Worm (Caenorhabditis elegans) whole organism, L1 larva: Measurements from ENCODE around the gene cho-1.
A peak's percentile ranks its signal among the peaks of the same experiment; 100 is the strongest.

Source experiments
- C34B4.2 ChIP-seq: sonication (generic microtip); optimal IDR thresholded peaks from 2 replicates; lab custom pipeline; 2017; ENCODE audit warnings: mild to moderate bottlenecking, missing genetic modification characterization, missing compliant biosample characterization
- Y116A8C.19 ChIP-seq: sonication (generic microtip); optimal IDR thresholded peaks from 2 replicates; lab custom pipeline; 2016; ENCODE audit warnings: missing compliant biosample characterization, missing genetic modification characterization, borderline replicate concordance
- aha-1 ChIP-seq: fragments of 150-350 bp; optimal IDR thresholded peaks from 2 replicates; lab custom pipeline; 2014; ENCODE audit warnings: missing biosample characterization, missing genetic modification characterization
- alr-1 ChIP-seq: fragments of 200-800 bp; sonication (Bioruptor generic); optimal IDR thresholded peaks from 2 replicates; lab custom pipeline; 2018; ENCODE audit warnings: borderline replicate concordance, mild to moderate bottlenecking, missing genetic modification characterization, missing compliant biosample characterization
- aly-2 ChIP-seq: fragments of 150-350 bp; optimal IDR thresholded peaks from 2 replicates; lab custom pipeline; 2014; ENCODE audit warnings: missing biosample characterization, missing genetic modification characterization
- ama-1 ChIP-seq: fragments of 150-350 bp; optimal IDR thresholded peaks from 2 replicates; lab custom pipeline; 2014
- blmp-1 ChIP-seq: fragments of 150-350 bp; optimal IDR thresholded peaks from 2 replicates; lab custom pipeline; 2014; ENCODE audit warnings: missing biosample characterization, missing genetic modification characterization
- ceh-82 ChIP-seq, 3 experiments: fragments of 150-350 bp in 1 of 3; sonication (generic microtip) in 2 of 3; optimal IDR thresholded peaks; 2 replicates each; lab custom pipeline; 2014 to 2017; ENCODE audit warnings: missing biosample characterization in 3 of 3, missing genetic modification characterization in 3 of 3
- ceh-90 ChIP-seq: sonication (generic microtip); optimal IDR thresholded peaks from 2 replicates; lab custom pipeline; 2016; ENCODE audit warnings: missing genetic modification characterization, missing compliant biosample characterization
- ces-1 ChIP-seq: fragments of 150-350 bp; optimal IDR thresholded peaks from 2 replicates; lab custom pipeline; 2014; ENCODE audit warnings: missing biosample characterization, missing genetic modification reagents, missing genetic modification characterization
- dsc-1 ChIP-seq: sonication (generic microtip); optimal IDR thresholded peaks from 2 replicates; lab custom pipeline; 2016; ENCODE audit warnings: mild to moderate bottlenecking, missing genetic modification characterization, missing compliant biosample characterization
- efl-3 ChIP-seq: fragments of 200-800 bp; sonication (Bioruptor generic); optimal IDR thresholded peaks from 2 replicates; lab custom pipeline; 2018; ENCODE audit warnings: mild to moderate bottlenecking, missing genetic modification characterization, missing compliant biosample characterization
- egl-13 ChIP-seq: sonication (generic microtip); optimal IDR thresholded peaks from 2 replicates; lab custom pipeline; 2016; ENCODE audit warnings: missing genotype, missing genetic modification reagents, missing genetic modification characterization, missing compliant biosample characterization
- egl-27 ChIP-seq, 2 experiments: fragments of 150-350 bp in 1 of 2; sonication (generic microtip); optimal IDR thresholded peaks; 3 replicates each; lab custom pipeline; 2017 to 2018; ENCODE audit warnings: missing biosample characterization in 2 of 2, missing genetic modification characterization in 2 of 2, missing genetic modification reagents in 2 of 2
- elt-2 ChIP-seq: sonication (generic microtip); optimal IDR thresholded peaks from 2 replicates; lab custom pipeline; 2016; ENCODE audit warnings: missing genetic modification characterization, mild to moderate bottlenecking, inconsistent platforms, missing compliant biosample characterization, missing genetic modification reagents
- elt-3 ChIP-seq, 6 experiments: fragments of 150-350 bp in 1 of 6; sonication (generic microtip); optimal IDR thresholded peaks; 2 replicates each; lab custom pipeline; 2017 to 2018; ENCODE audit warnings: missing biosample characterization in 6 of 6, missing genetic modification characterization in 6 of 6, inconsistent platforms in 1 of 6
- ets-5 ChIP-seq: fragments of 200-800 bp; sonication (Bioruptor generic); IDR thresholded peaks from 2 replicates; pipeline ENCODE4 v1.3.6; 2022; ENCODE audit warnings: missing genetic modification characterization, missing compliant biosample characterization
- fkh-10 ChIP-seq: sonication (generic microtip); optimal IDR thresholded peaks from 2 replicates; lab custom pipeline; 2017; ENCODE audit warnings: missing biosample characterization, missing genetic modification reagents, missing genetic modification characterization
- fos-1 ChIP-seq: fragments of 150-350 bp; optimal IDR thresholded peaks from 2 replicates; lab custom pipeline; 2014; ENCODE audit warnings: missing biosample characterization, missing genetic modification characterization
- grh-1 ChIP-seq: fragments of 200-800 bp; sonication (Bioruptor generic); IDR thresholded peaks from 2 replicates; pipeline ENCODE4 v1.3.6; 2022; ENCODE audit warnings: missing genetic modification reagents, missing genetic modification characterization, missing compliant biosample characterization
- hlh-4 ChIP-seq: sonication (generic microtip); optimal IDR thresholded peaks from 2 replicates; lab custom pipeline; 2016; ENCODE audit warnings: mild to moderate bottlenecking, missing genetic modification characterization, missing compliant biosample characterization
- hpl-2 ChIP-seq: fragments of 150-350 bp; optimal IDR thresholded peaks from 2 replicates; lab custom pipeline; 2014; ENCODE audit warnings: missing biosample characterization, missing genetic modification reagents, missing genetic modification characterization
- isw-1 ChIP-seq: fragments of 200-800 bp; sonication (Bioruptor generic); IDR thresholded peaks from 2 replicates; pipeline ENCODE4 v1.3.6; 2022; ENCODE audit warnings: missing genetic modification characterization, missing compliant biosample characterization
- jun-1 ChIP-seq: fragments of 150-350 bp; optimal IDR thresholded peaks from 2 replicates; lab custom pipeline; 2014; ENCODE audit warnings: missing biosample characterization, missing genetic modification reagents, missing genetic modification characterization
- lin-15B ChIP-seq: fragments of 150-350 bp; sonication (generic microtip); optimal IDR thresholded peaks from 3 replicates; lab custom pipeline; 2014; ENCODE audit warnings: missing biosample characterization, missing genetic modification characterization
- lin-35 ChIP-seq, 2 experiments: fragments of 150-350 bp; optimal IDR thresholded peaks; 2 replicates each; lab custom pipeline; 2014; ENCODE audit warnings: missing biosample characterization in 2 of 2, missing genetic modification characterization in 2 of 2, missing genetic modification reagents in 2 of 2
- lin-39 ChIP-seq: fragments of 150-350 bp; optimal IDR thresholded peaks from 2 replicates; lab custom pipeline; 2014; ENCODE audit warnings: missing biosample characterization, missing genetic modification reagents, missing genetic modification characterization
- lir-3 ChIP-seq: sonication (generic microtip); optimal IDR thresholded peaks from 2 replicates; lab custom pipeline; 2016; ENCODE audit warnings: mild to moderate bottlenecking, missing genetic modification characterization, moderate library complexity, missing compliant biosample characterization; ENCODE audit not compliant: poor library complexity
- mdl-1 ChIP-seq, 2 experiments: fragments of 150-350 bp; optimal IDR thresholded peaks; 2 replicates each; lab custom pipeline; 2014 to 2017; ENCODE audit warnings: missing biosample characterization in 2 of 2, missing genetic modification characterization in 2 of 2, inconsistent platforms in 1 of 2
- mef-2 ChIP-seq: fragments of 150-350 bp; optimal IDR thresholded peaks from 2 replicates; lab custom pipeline; 2014; ENCODE audit warnings: missing biosample characterization, missing genetic modification characterization
- nhr-11 ChIP-seq: fragments of 150-350 bp; optimal IDR thresholded peaks from 2 replicates; lab custom pipeline; 2014; ENCODE audit warnings: missing biosample characterization, missing genetic modification characterization
- nhr-12 ChIP-seq: sonication (generic microtip); optimal IDR thresholded peaks from 2 replicates; lab custom pipeline; 2017; ENCODE audit warnings: missing biosample characterization, missing genetic modification characterization
- nhr-19 ChIP-seq: fragments of 200-800 bp; sonication (Bioruptor generic); conservative IDR thresholded peaks from 2 replicates; pipeline ENCODE4 v1.3.6; 2022; ENCODE audit warnings: missing genetic modification characterization, missing compliant biosample characterization
- nhr-20 ChIP-seq: sonication (generic microtip); optimal IDR thresholded peaks from 2 replicates; lab custom pipeline; 2016; ENCODE audit warnings: mild to moderate bottlenecking, missing genetic modification characterization, missing compliant biosample characterization
- nhr-237 ChIP-seq: fragments of 150-350 bp; optimal IDR thresholded peaks from 2 replicates; lab custom pipeline; 2014; ENCODE audit warnings: missing biosample characterization, missing genetic modification characterization
- nhr-47 ChIP-seq: sonication (generic microtip); optimal IDR thresholded peaks from 2 replicates; lab custom pipeline; 2016; ENCODE audit warnings: mild to moderate bottlenecking, missing genetic modification characterization, moderate library complexity, missing compliant biosample characterization
- nhr-77 ChIP-seq: fragments of 150-350 bp; optimal IDR thresholded peaks from 2 replicates; lab custom pipeline; 2014; ENCODE audit warnings: missing biosample characterization, missing genetic modification characterization
- nhr-84 ChIP-seq: sonication (generic microtip); optimal IDR thresholded peaks from 2 replicates; lab custom pipeline; 2017; ENCODE audit warnings: missing biosample characterization, missing genetic modification characterization
- pag-3 ChIP-seq: sonication (generic microtip); optimal IDR thresholded peaks from 2 replicates; lab custom pipeline; 2017; ENCODE audit warnings: missing genetic modification characterization, mild to moderate bottlenecking, missing compliant biosample characterization, antibody characterized with exemption, borderline replicate concordance; ENCODE audit not compliant: insufficient read depth
- pax-3 ChIP-seq: fragments of 200-800 bp; sonication (Bioruptor generic); optimal IDR thresholded peaks from 2 replicates; lab custom pipeline; 2018; ENCODE audit warnings: mild to moderate bottlenecking, missing genetic modification characterization, moderate library complexity, missing compliant biosample characterization
- rnt-1 ChIP-seq: sonication (generic microtip); optimal IDR thresholded peaks from 2 replicates; lab custom pipeline; 2016; ENCODE audit warnings: mild to moderate bottlenecking, missing genetic modification characterization, moderate library complexity, missing compliant biosample characterization
- snpc-4 ChIP-seq: fragments of 150-350 bp; optimal IDR thresholded peaks from 2 replicates; lab custom pipeline; 2014; ENCODE audit warnings: missing biosample characterization, missing genetic modification characterization
- snu-23 ChIP-seq: sonication (generic microtip); optimal IDR thresholded peaks from 2 replicates; lab custom pipeline; 2016; ENCODE audit warnings: missing genetic modification characterization, missing compliant biosample characterization
- sptf-1 ChIP-seq: fragments of 150-350 bp; optimal IDR thresholded peaks from 2 replicates; lab custom pipeline; 2014; ENCODE audit warnings: missing biosample characterization, missing genetic modification characterization
- sup-37 ChIP-seq: fragments of 200-800 bp; sonication (Bioruptor generic); optimal IDR thresholded peaks from 2 replicates; lab custom pipeline; 2018; ENCODE audit warnings: mild to moderate bottlenecking, missing genetic modification characterization, missing compliant biosample characterization
- tlp-1 ChIP-seq: fragments of 150-350 bp; optimal IDR thresholded peaks from 2 replicates; lab custom pipeline; 2014; ENCODE audit warnings: missing biosample characterization, missing genetic modification characterization
- unc-130 ChIP-seq: fragments of 150-350 bp; optimal IDR thresholded peaks from 2 replicates; lab custom pipeline; 2017; ENCODE audit warnings: missing biosample characterization, missing genetic modification characterization, inconsistent platforms
- unc-30 ChIP-seq: sonication (generic microtip); optimal IDR thresholded peaks from 2 replicates; lab custom pipeline; 2017; ENCODE audit warnings: missing biosample characterization, missing genetic modification characterization
- unc-86 ChIP-seq: sonication (generic microtip); optimal IDR thresholded peaks from 2 replicates; lab custom pipeline; 2016; ENCODE audit warnings: missing genetic modification characterization, missing compliant biosample characterization
- unc-98 ChIP-seq: fragments of 200-800 bp; sonication (Bioruptor generic); IDR thresholded peaks from 2 replicates; pipeline ENCODE4 v1.3.6; 2022; ENCODE audit warnings: missing genetic modification characterization, missing compliant biosample characterization
- vab-15 ChIP-seq: sonication (generic microtip); optimal IDR thresholded peaks from 2 replicates; lab custom pipeline; 2017; ENCODE audit warnings: missing genotype, mild to moderate bottlenecking, missing genetic modification characterization, missing compliant biosample characterization
- zag-1 ChIP-seq: fragments of 150-350 bp; optimal IDR thresholded peaks from 2 replicates; lab custom pipeline; 2014; ENCODE audit warnings: missing biosample characterization, missing genetic modification characterization
- ztf-11 ChIP-seq, 2 experiments: sonication (generic microtip); optimal IDR thresholded peaks; 2 replicates each; lab custom pipeline; 2016 to 2017; ENCODE audit warnings: missing genetic modification characterization in 2 of 2, missing biosample characterization in 1 of 2, missing compliant biosample characterization in 1 of 2
- ztf-4 ChIP-seq: fragments of 150-350 bp; optimal IDR thresholded peaks from 2 replicates; lab custom pipeline; 2014; ENCODE audit warnings: missing biosample characterization, missing genetic modification characterization

The cho-1 gene

DNA sequence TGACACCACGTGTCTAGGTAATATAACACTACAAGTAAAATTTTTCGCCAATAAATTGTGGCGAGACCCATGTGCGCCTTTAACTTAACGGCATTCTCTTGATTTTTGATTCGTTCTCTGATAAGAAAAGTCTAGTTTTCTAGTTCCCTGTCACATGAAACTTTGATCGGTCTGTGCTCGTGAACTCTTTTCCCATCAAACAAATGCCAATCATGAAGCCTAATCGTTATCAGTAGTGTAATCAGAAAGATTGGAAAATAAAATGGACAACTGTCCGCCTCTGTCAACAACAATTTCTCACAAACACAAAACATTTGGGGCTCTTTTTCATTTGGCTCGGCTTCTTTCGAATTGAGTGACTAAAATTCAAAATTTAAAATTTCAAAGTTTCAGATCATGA is 39.5 kb upstream of the cho-1 start, which contains the start of gene ttr-45 (continued):
- TF ChIP-seq jun-1 (tag; lab: Kevin White, UChicago) (no peak), nhr-12 (tag; lab: Kevin White, UChicago) (no peak), aha-1 (tag; lab: Kevin White, UChicago) (no peak), nhr-20 (peak; percentile 92), sptf-1 (tag; lab: Kevin White, UChicago) (no peak), elt-3 (tag; optimal IDR thresholded peaks at IDR 0.05; lab: Kevin White, UChicago) (no peak), alr-1 (tag; lab: Kevin White, UChicago) (no peak), ama-1 (no peak), mdl-1 (tag; optimal IDR thresholded peaks at IDR 0.05; lab: Kevin White, UChicago) (peak in 1 of 2 experiments; percentile 24), lin-15B (tag; lab: Kevin White, UChicago) (no peak), nhr-237 (tag; lab: Kevin White, UChicago) (no peak), lin-35 (GFP tag; optimal IDR thresholded peaks at IDR 0.05; lab: Kevin White, UChicago) (peak in 1 of 2 experiments; percentile 49), ztf-11 (tag; optimal IDR thresholded peaks at IDR 0.05; lab: Kevin White, UChicago) (no peak), fos-1 (tag; lab: Kevin White, UChicago) (no peak), pag-3 (peak; percentile 82), ces-1 (GFP tag; lab: Kevin White, UChicago) (no peak), nhr-84 (no peak), ceh-82 (tag; optimal IDR thresholded peaks at IDR 0.05; lab: Kevin White, UChicago) (no peak), nhr-19 (GFP tag; lab: Robert Waterston, UW) (peak; percentile 65), blmp-1 (tag; lab: Kevin White, UChicago) (no peak), nhr-11 (tag; lab: Kevin White, UChicago) (no peak), tlp-1 (tag; lab: Kevin White, UChicago) (no peak), unc-30 (tag; lab: Kevin White, UChicago) (no peak), nhr-77 (tag; lab: Kevin White, UChicago) (no peak), elt-2 (tag; lab: Kevin White, UChicago) (peak; percentile 94), Y116A8C.19 (tag; lab: Kevin White, UChicago) (no peak), grh-1 (no peak), snpc-4 (tag; lab: Kevin White, UChicago) (no peak), dsc-1 (tag; lab: Kevin White, UChicago) (no peak), lin-39 (tag; lab: Kevin White, UChicago) (no peak), efl-3 (GFP tag; lab: Kevin White, UChicago) (no peak), ets-5 (GFP tag; lab: Robert Waterston, UW) (no peak), rnt-1 (tag; lab: Kevin White, UChicago) (peak; percentile 68), egl-27 (tag; optimal IDR thresholded peaks at IDR 0.05; lab: Kevin White, UChicago) (no peak), sup-37 (no peak), unc-130 (tag; lab: Kevin White, UChicago) (peak; percentile 64), C34B4.2 (tag; lab: Kevin White, UChicago) (no peak), snu-23 (GFP tag; lab: Kevin White, UChicago) (peak; percentile 19), zag-1 (tag; lab: Kevin White, UChicago) (no peak), ceh-90 (tag; lab: Kevin White, UChicago) (no peak), lir-3 (tag; lab: Kevin White, UChicago) (no peak), mef-2 (tag; lab: Kevin White, UChicago) (no peak), egl-13 (tag; lab: Kevin White, UChicago) (no peak), fkh-10 (no peak), ztf-4 (tag; lab: Kevin White, UChicago) (no peak), nhr-47 (tag; lab: Kevin White, UChicago) (no peak), vab-15 (tag; lab: Kevin White, UChicago) (no peak), pax-3 (tag; lab: Kevin White, UChicago) (no peak), hlh-4 (tag; lab: Kevin White, UChicago) (no peak), aly-2 (tag; lab: Kevin White, UChicago) (no peak), unc-98 (GFP tag; lab: Robert Waterston, UW) (no peak), isw-1 (GFP tag; lab: Robert Waterston, UW) (no peak), hpl-2 (GFP tag; lab: Kevin White, UChicago) (no peak), unc-86 (no peak)
